Fruit fly (Drosophila melanogaster) whole organism, embryonic: ENCODE data around the gene CG10254.

Source experiments
- Atf6 ChIP-seq: fragments of 200-800 bp; sonication (Bioruptor generic); IDR thresholded peaks from 2 replicates; pipeline ENCODE4 v1.3.6; 2022; ENCODE audit warnings: missing biosample characterization, missing genetic modification characterization
- CG1603 ChIP-seq: fragments of 200-800 bp; sonication (Bioruptor generic); optimal IDR thresholded peaks from 2 replicates; lab custom pipeline; 2019; ENCODE audit warnings: missing biosample characterization, mild to moderate bottlenecking, missing genetic modification characterization, moderate library complexity
- CG4707 ChIP-seq: fragments of 200-800 bp; sonication (Bioruptor generic); optimal IDR thresholded peaks from 2 replicates; lab custom pipeline; 2018; ENCODE audit warnings: missing biosample characterization, mild to moderate bottlenecking, missing genetic modification characterization, moderate library complexity
- pros ChIP-seq: fragments of 200-800 bp; sonication (Bioruptor generic); optimal IDR thresholded peaks from 3 replicates; lab custom pipeline; 2019; ENCODE audit warnings: missing biosample characterization, mild to moderate bottlenecking, missing genetic modification characterization, moderate library complexity
- ssp ChIP-seq: fragments of 200-800 bp; sonication (Bioruptor generic); IDR thresholded peaks from 2 replicates; pipeline ENCODE4 v1.3.6; 2022; ENCODE audit warnings: missing biosample characterization, missing genetic modification characterization

dm6 chr3R:23664437-23664836 lies 30.3 kb downstream of the CG10254 start:
- no peak for TF ChIP-seq CG1603
- TF ChIP-seq pros (GFP tag; lab: Kevin White, UChicago), result no peak
- no peak for TF ChIP-seq CG4707 (GFP tag; lab: Kevin White, UChicago)
- TF ChIP-seq Atf6 (GFP tag; lab: Robert Waterston, UW), result no peak
- no peak for TF ChIP-seq ssp (GFP tag; lab: Robert Waterston, UW)
